In genomic region chrX:8056597-8057228, dm6 we compare ENCODE assay signal across 1 fruit fly cellular context.
TF ChIP-seq lines count a peak whose summit lies in the region.

No protein-coding gene starts in this region.

TF ChIP-seq in whole organism, embryonic, 481 proteins besides CTCF, POLR2A, EP300 and RAD21 (continued from another document and continues in another):
- no peak for TF ChIP-seq D (optimal IDR thresholded peaks at IDR 0.05; lab: Kevin White, UChicago)
- TF ChIP-seq D (GFP tag; optimal IDR thresholded peaks at IDR 0.05; lab: Kevin White, UChicago), result no peak
- TF ChIP-seq ci (GFP tag; IDR thresholded peaks at IDR 0.05; lab: Robert Waterston, UW), result 0 out of 3 replicates have a peak, but pooled peaks have one; percentile 33
- TF ChIP-seq her (GFP tag; optimal IDR thresholded peaks at IDR 0.05; lab: Kevin White, UChicago), result no peak
- TF ChIP-seq CG2116 (GFP tag; optimal IDR thresholded peaks at IDR 0.05; lab: Kevin White, UChicago), result no peak
- no peak for TF ChIP-seq CG11560 (tag; IDR thresholded peaks at IDR 0.05; lab: Robert Waterston, UW)
- no peak for TF ChIP-seq BEAF-32 (GFP tag; optimal IDR thresholded peaks at IDR 0.05; lab: Kevin White, UChicago)
- TF ChIP-seq CG34422 (GFP tag; IDR thresholded peaks at IDR 0.05; lab: Robert Waterston, UW), result no peak
- no peak for TF ChIP-seq CG7786 (GFP tag; optimal IDR thresholded peaks at IDR 0.05; lab: Kevin White, UChicago)
- no peak for TF ChIP-seq HLH54F (GFP tag; optimal IDR thresholded peaks at IDR 0.05; lab: Kevin White, UChicago)
- TF ChIP-seq Hr39 (optimal IDR thresholded peaks at IDR 0.05; lab: Kevin White, UChicago), result no peak
- TF ChIP-seq Dad (GFP tag; optimal IDR thresholded peaks at IDR 0.05; lab: Kevin White, UChicago), result no peak
- TF ChIP-seq pzg (GFP tag; optimal IDR thresholded peaks at IDR 0.05; lab: Kevin White, UChicago), result no peak
- TF ChIP-seq CG5180 (GFP tag; optimal IDR thresholded peaks at IDR 0.05; lab: Kevin White, UChicago), result no peak
- peak; percentile 35; the same call in 1 of the 2 replicates for TF ChIP-seq vvl (GFP tag; IDR thresholded peaks at IDR 0.05; lab: Robert Waterston, UW)
- no peak for TF ChIP-seq CG9609 (GFP tag; optimal IDR thresholded peaks at IDR 0.05; lab: Kevin White, UChicago)
- no peak for TF ChIP-seq pros (GFP tag; optimal IDR thresholded peaks at IDR 0.05; lab: Kevin White, UChicago)
- TF ChIP-seq CG17829 (tag; optimal IDR thresholded peaks at IDR 0.05; lab: Kevin White, UChicago), result no peak
- TF ChIP-seq ken (GFP tag; IDR thresholded peaks at IDR 0.05; lab: Robert Waterston, UW), result no peak
- no peak for TF ChIP-seq CG6272 (GFP tag; IDR thresholded peaks at IDR 0.05; lab: Robert Waterston, UW)
- peak; percentile 7 for TF ChIP-seq CG34376 (GFP tag; optimal IDR thresholded peaks at IDR 0.05; lab: Kevin White, UChicago)
- TF ChIP-seq da (GFP tag; optimal IDR thresholded peaks at IDR 0.05; lab: Kevin White, UChicago), result no peak
- TF ChIP-seq sug (tag; optimal IDR thresholded peaks at IDR 0.05; lab: Kevin White, UChicago), result no peak
- no peak for TF ChIP-seq CG8089 (GFP tag; optimal IDR thresholded peaks at IDR 0.05; lab: Kevin White, UChicago)
- no peak for TF ChIP-seq fd96Cb (tag; optimal IDR thresholded peaks at IDR 0.05; lab: Kevin White, UChicago)
- no peak for TF ChIP-seq peb (GFP tag; IDR thresholded peaks at IDR 0.05; lab: Robert Waterston, UW)
- no peak for TF ChIP-seq seq (GFP tag; IDR thresholded peaks at IDR 0.05; lab: Robert Waterston, UW)
- TF ChIP-seq cad (GFP tag; optimal IDR thresholded peaks at IDR 0.05; lab: Kevin White, UChicago), result no peak
- no peak for TF ChIP-seq schlank (tag; optimal IDR thresholded peaks at IDR 0.05; lab: Kevin White, UChicago)
- TF ChIP-seq hb (GFP tag; IDR thresholded peaks at IDR 0.05; lab: Robert Waterston, UW; ENCODE audit: partially characterized antibody), result no peak
- TF ChIP-seq Hr51 (GFP tag; optimal IDR thresholded peaks at IDR 0.05; lab: Kevin White, UChicago), result no peak
- TF ChIP-seq sisA (GFP tag; IDR thresholded peaks at IDR 0.05; lab: Robert Waterston, UW), result no peak
- no peak for TF ChIP-seq CG10209 (GFP tag; optimal IDR thresholded peaks at IDR 0.05; lab: Kevin White, UChicago)
- no peak for TF ChIP-seq Fer3 (tag; optimal IDR thresholded peaks at IDR 0.05; lab: Kevin White, UChicago)
- TF ChIP-seq CG4328 (GFP tag; optimal IDR thresholded peaks at IDR 0.05; lab: Kevin White, UChicago), result no peak
- no peak for TF ChIP-seq CG8359 (GFP tag; optimal IDR thresholded peaks at IDR 0.05; lab: Kevin White, UChicago; ENCODE audit: borderline replicate concordance)
- TF ChIP-seq CG1603 (tag; optimal IDR thresholded peaks at IDR 0.05; lab: Kevin White, UChicago), result no peak
- no peak for TF ChIP-seq CG12104 (GFP tag; optimal IDR thresholded peaks at IDR 0.05; lab: Kevin White, UChicago)
- TF ChIP-seq ind (GFP tag; optimal IDR thresholded peaks at IDR 0.05; lab: Kevin White, UChicago), result no peak
- no peak for TF ChIP-seq sc (optimal IDR thresholded peaks at IDR 0.05; lab: Kevin White, UChicago)
- no peak for TF ChIP-seq sc (GFP tag; optimal IDR thresholded peaks at IDR 0.05; lab: Kevin White, UChicago)
- no peak for TF ChIP-seq CG6765 (GFP tag; optimal IDR thresholded peaks at IDR 0.05; lab: Kevin White, UChicago)
- TF ChIP-seq Usf (GFP tag; optimal IDR thresholded peaks at IDR 0.05; lab: Kevin White, UChicago), result no peak
- TF ChIP-seq Ssrp (tag; optimal IDR thresholded peaks at IDR 0.05; lab: Kevin White, UChicago), result no peak
- TF ChIP-seq CG4360 (GFP tag; IDR thresholded peaks at IDR 0.05; lab: Robert Waterston, UW), result peak; percentile 63
- TF ChIP-seq GATAe (GFP tag; conservative IDR thresholded peaks at IDR 0.05; lab: Robert Waterston, UW), result no peak
- no peak for TF ChIP-seq fd64A (GFP tag; optimal IDR thresholded peaks at IDR 0.05; lab: Kevin White, UChicago)
- TF ChIP-seq usp (GFP tag; optimal IDR thresholded peaks at IDR 0.05; lab: Kevin White, UChicago), result no peak
- no peak for TF ChIP-seq HHEX (GFP tag; optimal IDR thresholded peaks at IDR 0.05; lab: Kevin White, UChicago)
- TF ChIP-seq gcm2 (GFP tag; optimal IDR thresholded peaks at IDR 0.05; lab: Kevin White, UChicago), result no peak
- no peak for TF ChIP-seq CG8290 (GFP tag; optimal IDR thresholded peaks at IDR 0.05; lab: Kevin White, UChicago)
- TF ChIP-seq CG8290 (tag; optimal IDR thresholded peaks at IDR 0.05; lab: Kevin White, UChicago), result no peak
- TF ChIP-seq CG15696 (tag; optimal IDR thresholded peaks at IDR 0.05; lab: Kevin White, UChicago), result no peak
- TF ChIP-seq ranshi (GFP tag; IDR thresholded peaks at IDR 0.05; lab: Robert Waterston, UW), result no peak
- TF ChIP-seq sob (GFP tag; IDR thresholded peaks at IDR 0.05; lab: Robert Waterston, UW), result no peak
- TF ChIP-seq pb (GFP tag; optimal IDR thresholded peaks at IDR 0.05; lab: Kevin White, UChicago), result no peak
- TF ChIP-seq zf30C (GFP tag; optimal IDR thresholded peaks at IDR 0.05; lab: Kevin White, UChicago), result no peak
- peak; percentile 11 for TF ChIP-seq HmgZ (tag; optimal IDR thresholded peaks at IDR 0.05; lab: Kevin White, UChicago)
- TF ChIP-seq CG17912 (GFP tag; optimal IDR thresholded peaks at IDR 0.05; lab: Kevin White, UChicago), result no peak
- no peak for TF ChIP-seq TFAM (GFP tag; optimal IDR thresholded peaks at IDR 0.05; lab: Kevin White, UChicago)
- TF ChIP-seq dmrt99B (tag; optimal IDR thresholded peaks at IDR 0.05; lab: Kevin White, UChicago), result no peak
- TF ChIP-seq Dip3 (GFP tag; optimal IDR thresholded peaks at IDR 0.05; lab: Kevin White, UChicago), result no peak
- TF ChIP-seq sima (GFP tag; optimal IDR thresholded peaks at IDR 0.05; lab: Kevin White, UChicago), result no peak
- TF ChIP-seq E2f2 (GFP tag; IDR thresholded peaks at IDR 0.05; lab: Robert Waterston, UW), result no peak
- TF ChIP-seq CG13775 (GFP tag; optimal IDR thresholded peaks at IDR 0.05; lab: Kevin White, UChicago), result no peak
- TF ChIP-seq MTF-1 (GFP tag; optimal IDR thresholded peaks at IDR 0.05; lab: Kevin White, UChicago; ENCODE audit: borderline replicate concordance), result no peak
- no peak for TF ChIP-seq HLH3B (GFP tag; IDR thresholded peaks at IDR 0.05; lab: Robert Waterston, UW)
- TF ChIP-seq chinmo (GFP tag; IDR thresholded peaks at IDR 0.05; lab: Robert Waterston, UW; ENCODE audit: partially characterized antibody), result 0 out of 4 replicates have a peak, but pooled peaks have one; percentile 63
- no peak for TF ChIP-seq ara (GFP tag; IDR thresholded peaks at IDR 0.05; lab: Robert Waterston, UW)
- TF ChIP-seq CG9727 (GFP tag; optimal IDR thresholded peaks at IDR 0.05; lab: Kevin White, UChicago), result no peak
- no peak for TF ChIP-seq MESR4 (GFP tag; optimal IDR thresholded peaks at IDR 0.05; lab: Kevin White, UChicago)
- no peak for TF ChIP-seq CG17385 (GFP tag; optimal IDR thresholded peaks at IDR 0.05; lab: Kevin White, UChicago)
- TF ChIP-seq CG1647 (GFP tag; optimal IDR thresholded peaks at IDR 0.05; lab: Kevin White, UChicago), result no peak
- no peak for TF ChIP-seq CG14441 (GFP tag; IDR thresholded peaks at IDR 0.05; lab: Robert Waterston, UW)
- TF ChIP-seq z (GFP tag; IDR thresholded peaks at IDR 0.05; lab: Robert Waterston, UW), result no peak
- TF ChIP-seq toy (GFP tag; IDR thresholded peaks at IDR 0.05; lab: Robert Waterston, UW), result no peak
- no peak for TF ChIP-seq Nf-YB (GFP tag; optimal IDR thresholded peaks at IDR 0.05; lab: Kevin White, UChicago)
- no peak for TF ChIP-seq eve (GFP tag; optimal IDR thresholded peaks at IDR 0.05; lab: Kevin White, UChicago)
- TF ChIP-seq dysf (GFP tag; IDR thresholded peaks at IDR 0.05; lab: Robert Waterston, UW), result no peak
- TF ChIP-seq gem (tag; optimal IDR thresholded peaks at IDR 0.05; lab: Kevin White, UChicago), result no peak
- peak; percentile 87 for TF ChIP-seq sqz (GFP tag; optimal IDR thresholded peaks at IDR 0.05; lab: Kevin White, UChicago)
- TF ChIP-seq pfk (GFP tag; optimal IDR thresholded peaks at IDR 0.05; lab: Kevin White, UChicago), result no peak
- no peak for TF ChIP-seq esg (GFP tag; conservative IDR thresholded peaks at IDR 0.05; lab: Robert Waterston, UW)
- TF ChIP-seq CG2712 (tag; optimal IDR thresholded peaks at IDR 0.05; lab: Kevin White, UChicago), result no peak
- TF ChIP-seq CG3995 (GFP tag; optimal IDR thresholded peaks at IDR 0.05; lab: Kevin White, UChicago), result no peak
- TF ChIP-seq Eip74EF (GFP tag; optimal IDR thresholded peaks at IDR 0.05; lab: Kevin White, UChicago), result no peak
- no peak for TF ChIP-seq CG3838 (GFP tag; optimal IDR thresholded peaks at IDR 0.05; lab: Kevin White, UChicago)
- TF ChIP-seq CG11696 (GFP tag; IDR thresholded peaks at IDR 0.05; lab: Robert Waterston, UW), result no peak
- TF ChIP-seq p53 (GFP tag; optimal IDR thresholded peaks at IDR 0.05; lab: Kevin White, UChicago), result no peak
- no peak for TF ChIP-seq tio (GFP tag; optimal IDR thresholded peaks at IDR 0.05; lab: Kevin White, UChicago)
- no peak for TF ChIP-seq CG18764 (GFP tag; optimal IDR thresholded peaks at IDR 0.05; lab: Kevin White, UChicago)
- no peak for TF ChIP-seq CG8944 (GFP tag; optimal IDR thresholded peaks at IDR 0.05; lab: Kevin White, UChicago)
- peak; percentile 44; the same call in 1 of the 2 replicates for TF ChIP-seq rib (GFP tag; IDR thresholded peaks at IDR 0.05; lab: Robert Waterston, UW)
- no peak for TF ChIP-seq bab2 (GFP tag; optimal IDR thresholded peaks at IDR 0.05; lab: Kevin White, UChicago)
- TF ChIP-seq NC2β (GFP tag; optimal IDR thresholded peaks at IDR 0.05; lab: Kevin White, UChicago), result no peak
- TF ChIP-seq ash1 (GFP tag; optimal IDR thresholded peaks at IDR 0.05; lab: Kevin White, UChicago), result no peak
- no peak for TF ChIP-seq Hey (tag; optimal IDR thresholded peaks at IDR 0.05; lab: Kevin White, UChicago)
- TF ChIP-seq disco-r (GFP tag; optimal IDR thresholded peaks at IDR 0.05; lab: Kevin White, UChicago), result no peak
- TF ChIP-seq CG10366 (GFP tag; IDR thresholded peaks at IDR 0.05; lab: Robert Waterston, UW), result no peak
- peak; percentile 87 for TF ChIP-seq cg (GFP tag; optimal IDR thresholded peaks at IDR 0.05; lab: Kevin White, UChicago)
- no peak for TF ChIP-seq ato (GFP tag; IDR thresholded peaks at IDR 0.05; lab: Robert Waterston, UW; ENCODE audit: partially characterized antibody)
- no peak for TF ChIP-seq lov (optimal IDR thresholded peaks at IDR 0.05; lab: Kevin White, UChicago)
- no peak for TF ChIP-seq lov (GFP tag; IDR thresholded peaks at IDR 0.05; lab: Robert Waterston, UW)
- peak; percentile 58 for TF ChIP-seq CG1832 (GFP tag; optimal IDR thresholded peaks at IDR 0.05; lab: Kevin White, UChicago)
- no peak for TF ChIP-seq Chrac-16 (GFP tag; optimal IDR thresholded peaks at IDR 0.05; lab: Kevin White, UChicago)
- TF ChIP-seq CHES-1-like (GFP tag; optimal IDR thresholded peaks at IDR 0.05; lab: Kevin White, UChicago), result no peak
- no peak for TF ChIP-seq CG6683 (GFP tag; optimal IDR thresholded peaks at IDR 0.05; lab: Kevin White, UChicago)
- no peak for TF ChIP-seq zfh2 (GFP tag; optimal IDR thresholded peaks at IDR 0.05; lab: Kevin White, UChicago)
- no peak for TF ChIP-seq CG3407 (GFP tag; optimal IDR thresholded peaks at IDR 0.05; lab: Kevin White, UChicago)
- TF ChIP-seq Sox100B (GFP tag; optimal IDR thresholded peaks at IDR 0.05; lab: Kevin White, UChicago), result no peak
- no peak for TF ChIP-seq Tbp (GFP tag; optimal IDR thresholded peaks at IDR 0.05; lab: Kevin White, UChicago)
- TF ChIP-seq CG9817 (tag; optimal IDR thresholded peaks at IDR 0.05; lab: Kevin White, UChicago), result no peak
- TF ChIP-seq CG31388 (GFP tag; optimal IDR thresholded peaks at IDR 0.05; lab: Kevin White, UChicago), result no peak
- no peak for TF ChIP-seq PHDP (tag; optimal IDR thresholded peaks at IDR 0.05; lab: Kevin White, UChicago)
- no peak for TF ChIP-seq Lhr (GFP tag; optimal IDR thresholded peaks at IDR 0.05; lab: Kevin White, UChicago)
- TF ChIP-seq nom (GFP tag; optimal IDR thresholded peaks at IDR 0.05; lab: Kevin White, UChicago), result peak; percentile 61
- 0 out of 2 replicates have a peak, but pooled peaks have one; percentile 23 for TF ChIP-seq chm (GFP tag; IDR thresholded peaks at IDR 0.05; lab: Robert Waterston, UW)
- no peak for TF ChIP-seq maf-S (GFP tag; optimal IDR thresholded peaks at IDR 0.05; lab: Kevin White, UChicago)
- TF ChIP-seq bbx (GFP tag; IDR thresholded peaks at IDR 0.05; lab: Robert Waterston, UW; ENCODE audit: partially characterized antibody), result no peak
- no peak for TF ChIP-seq Hmr (GFP tag; optimal IDR thresholded peaks at IDR 0.05; lab: Kevin White, UChicago)
- no peak for TF ChIP-seq Elba2 (GFP tag; optimal IDR thresholded peaks at IDR 0.05; lab: Kevin White, UChicago)
- TF ChIP-seq CG2199 (GFP tag; IDR thresholded peaks at IDR 0.05; lab: Robert Waterston, UW), result no peak
- no peak for TF ChIP-seq CG14710 (tag; optimal IDR thresholded peaks at IDR 0.05; lab: Kevin White, UChicago)
- TF ChIP-seq CG12219 (GFP tag; optimal IDR thresholded peaks at IDR 0.05; lab: Kevin White, UChicago), result no peak
- no peak for TF ChIP-seq gce (GFP tag; IDR thresholded peaks at IDR 0.05; lab: Robert Waterston, UW)
- TF ChIP-seq CG17186 (GFP tag; optimal IDR thresholded peaks at IDR 0.05; lab: Kevin White, UChicago), result no peak
- TF ChIP-seq CG10321 (GFP tag; IDR thresholded peaks at IDR 0.05; lab: Robert Waterston, UW), result peak; percentile 95
- TF ChIP-seq CG34224 (GFP tag; IDR thresholded peaks at IDR 0.05; lab: Robert Waterston, UW; ENCODE audit: partially characterized antibody), result peak; percentile 32; the same call in 1 of the 3 replicates
- TF ChIP-seq CG6254 (GFP tag; optimal IDR thresholded peaks at IDR 0.05; lab: Kevin White, UChicago), result no peak
- no peak for TF ChIP-seq CG18619 (GFP tag; optimal IDR thresholded peaks at IDR 0.05; lab: Kevin White, UChicago)
- no peak for TF ChIP-seq CG11247 (GFP tag; IDR thresholded peaks at IDR 0.05; lab: Robert Waterston, UW)
- no peak for TF ChIP-seq lbe (GFP tag; optimal IDR thresholded peaks at IDR 0.05; lab: Kevin White, UChicago)
- no peak for TF ChIP-seq Spps (tag; optimal IDR thresholded peaks at IDR 0.05; lab: Kevin White, UChicago)
- TF ChIP-seq NFAT (GFP tag; IDR thresholded peaks at IDR 0.05; lab: Robert Waterston, UW), result no peak
- TF ChIP-seq Trl (optimal IDR thresholded peaks at IDR 0.05; lab: Kevin White, UChicago), result peak; percentile 84 to 90
- TF ChIP-seq Trl (GFP tag; optimal IDR thresholded peaks at IDR 0.05; lab: Kevin White, UChicago), result no peak
- TF ChIP-seq Atf3 (GFP tag; optimal IDR thresholded peaks at IDR 0.05; lab: Kevin White, UChicago), result no peak
- no peak for TF ChIP-seq CG17802 (tag; optimal IDR thresholded peaks at IDR 0.05; lab: Kevin White, UChicago)
- TF ChIP-seq Ada2b (GFP tag; IDR thresholded peaks at IDR 0.05; lab: Robert Waterston, UW), result no peak
- no peak for TF ChIP-seq CG32767 (GFP tag; IDR thresholded peaks at IDR 0.05; lab: Robert Waterston, UW)
